Fruit fly (Drosophila melanogaster): ENCODE results near the gene CG8012.
A peak's percentile ranks its signal among the peaks of the same experiment; 100 is the strongest.

Gene CG8012

dm6 chr3L:8186627-8187396 lies 28.3 kb upstream of the CG8012 start, which contains the start of the genes ERR and Atg18a (continued):
- TF ChIP-seq esn (GFP tag; optimal IDR thresholded peaks at IDR 0.05) = peak; percentile 88
- TF ChIP-seq achi (GFP tag; optimal IDR thresholded peaks at IDR 0.05) = peak; percentile 82
- TF ChIP-seq fd59A (GFP tag; optimal IDR thresholded peaks at IDR 0.05) = peak; percentile 71
- TF ChIP-seq eg (GFP tag; IDR thresholded peaks at IDR 0.05) = peak; percentile 91
- TF ChIP-seq CG10631 (GFP tag; optimal IDR thresholded peaks at IDR 0.05) = peak; percentile 93
- TF ChIP-seq CG31627 (GFP tag; optimal IDR thresholded peaks at IDR 0.05) = peak; percentile 95
- peak; percentile 73 for TF ChIP-seq Lpt (GFP tag; optimal IDR thresholded peaks at IDR 0.05)
- TF ChIP-seq CG6792 (GFP tag; optimal IDR thresholded peaks at IDR 0.05) = peak; percentile 80
- peak; percentile 90 for TF ChIP-seq Sox15 (GFP tag; optimal IDR thresholded peaks at IDR 0.05)
- peak; percentile 63 for TF ChIP-seq CG15336 (GFP tag; IDR thresholded peaks at IDR 0.05)
- TF ChIP-seq CG7368 (GFP tag; optimal IDR thresholded peaks at IDR 0.05) = peak; percentile 75
- peak; percentile 51 for TF ChIP-seq Blimp-1 (GFP tag; optimal IDR thresholded peaks at IDR 0.05)
- TF ChIP-seq Eip78C (GFP tag) = peak; percentile 85
- peak; percentile 61 for TF ChIP-seq CG11762 (GFP tag; optimal IDR thresholded peaks at IDR 0.05; ENCODE audit: insufficient read depth)
- peak in 1 of 2 experiments; percentile 60 for TF ChIP-seq salr (GFP tag; optimal IDR thresholded peaks at IDR 0.05)
- TF ChIP-seq CG6808 (GFP tag; optimal IDR thresholded peaks at IDR 0.05) = peak; percentile 58
- no peak for TF ChIP-seq CG16779 (tag; optimal IDR thresholded peaks at IDR 0.05)
- no peak for TF ChIP-seq Eip93F (GFP tag; optimal IDR thresholded peaks at IDR 0.05)
- TF ChIP-seq acj6 (GFP tag; optimal IDR thresholded peaks at IDR 0.05) = peak; percentile 89
- peak; percentile 89 for TF ChIP-seq CG32006 (GFP tag; optimal IDR thresholded peaks at IDR 0.05)
- TF ChIP-seq lz (GFP tag; optimal IDR thresholded peaks at IDR 0.05) = peak; percentile 91
- TF ChIP-seq dac (GFP tag; optimal IDR thresholded peaks at IDR 0.05) = peak; percentile 73
- no peak for TF ChIP-seq svp (GFP tag)
- TF ChIP-seq topi (GFP tag; optimal IDR thresholded peaks at IDR 0.05) = peak; percentile 78
- TF ChIP-seq CG4318 (GFP tag; optimal IDR thresholded peaks at IDR 0.05) = peak; percentile 85
- peak; percentile 60 for TF ChIP-seq Hr38 (GFP tag; optimal IDR thresholded peaks at IDR 0.05)
- no peak for TF ChIP-seq pdm3 (GFP tag; optimal IDR thresholded peaks at IDR 0.05)
- no peak for TF ChIP-seq spab (GFP tag; optimal IDR thresholded peaks at IDR 0.05)

dm6 chr3L:8187397-8187811 lies 27.7 kb upstream of the CG8012 start:
- no peak for TF ChIP-seq acj6 (GFP tag; optimal IDR thresholded peaks at IDR 0.05)
- no peak for TF ChIP-seq CG32006 (GFP tag; optimal IDR thresholded peaks at IDR 0.05)
- TF ChIP-seq CG15336 (GFP tag; IDR thresholded peaks at IDR 0.05) = 0 out of 2 replicates have a peak, but pooled peaks have one; percentile 16

- TF ChIP-seq CG8632 (GFP tag; optimal IDR thresholded peaks at IDR 0.05) (no peak), fkh (GFP tag; optimal IDR thresholded peaks at IDR 0.05) (no peak), eg (GFP tag; IDR thresholded peaks at IDR 0.05) (no peak), CG16779 (tag; optimal IDR thresholded peaks at IDR 0.05) (no peak), fd85E (GFP tag; optimal IDR thresholded peaks at IDR 0.05) (no peak), CG8119 (GFP tag; IDR thresholded peaks at IDR 0.05) (no peak), Ets21C (GFP tag; optimal IDR thresholded peaks at IDR 0.05) (no peak), Sox102F (GFP tag; optimal IDR thresholded peaks at IDR 0.05) (no peak), dac (GFP tag; optimal IDR thresholded peaks at IDR 0.05) (no peak), spab (GFP tag; optimal IDR thresholded peaks at IDR 0.05) (no peak), lz (GFP tag; optimal IDR thresholded peaks at IDR 0.05) (no peak), CG32006 (GFP tag; optimal IDR thresholded peaks at IDR 0.05) (no peak), Smox (GFP tag; optimal IDR thresholded peaks at IDR 0.05) (no peak), esn (GFP tag; optimal IDR thresholded peaks at IDR 0.05) (no peak), Hr39 (GFP tag; optimal IDR thresholded peaks at IDR 0.05) (no peak), CG8319 (GFP tag; optimal IDR thresholded peaks at IDR 0.05) (no peak)
Observed at dm6 chr3L:8189234-8189633, 25.8 kb upstream of the CG8012 start.
